Fruit fly (Drosophila melanogaster) whole organism, embryonic: ENCODE data around the gene Syt1.

Experiments used
- Asciz ChIP-seq: fragments of 200-800 bp; sonication (Bioruptor generic); optimal IDR thresholded peaks from 2 replicates; lab custom pipeline; 2017; ENCODE audit warnings: missing biosample characterization, mild to moderate bottlenecking, missing genetic modification characterization, missing genetic modification reagents
- BtbVII ChIP-seq: fragments of 200-800 bp; sonication (Bioruptor generic); optimal IDR thresholded peaks from 3 replicates; lab custom pipeline; 2017; ENCODE audit warnings: missing biosample characterization, mild to moderate bottlenecking, missing genetic modification characterization
- CG10366 ChIP-seq: fragments of 200-800 bp; sonication (Bioruptor generic); IDR thresholded peaks from 2 replicates; pipeline ENCODE4 v1.3.6; 2022; ENCODE audit warnings: missing biosample characterization, missing genetic modification characterization
- CG10565 ChIP-seq: fragments of 200-800 bp; sonication (Bioruptor generic); optimal IDR thresholded peaks from 3 replicates; lab custom pipeline; 2016; ENCODE audit warnings: missing biosample characterization, mild to moderate bottlenecking, missing genetic modification characterization
- CG11093 ChIP-seq: fragments of 200-800 bp; sonication (Bioruptor generic); IDR thresholded peaks from 3 replicates; pipeline ENCODE4 v1.3.6; 2022; ENCODE audit warnings: missing biosample characterization, missing genetic modification characterization
- CG11560 ChIP-seq: fragments of 200-800 bp; sonication (Bioruptor generic); IDR thresholded peaks from 3 replicates; pipeline ENCODE4 v1.3.6; 2022; ENCODE audit warnings: missing biosample characterization, missing genetic modification characterization
- CG13287 ChIP-seq: fragments of 200-800 bp; sonication (Bioruptor generic); IDR thresholded peaks from 2 replicates; pipeline ENCODE4 v1.3.6; 2022; ENCODE audit warnings: missing biosample characterization, missing genetic modification characterization; ENCODE audit not compliant: partially characterized antibody
- CG13894 ChIP-seq: fragments of 200-800 bp; sonication (Bioruptor generic); optimal IDR thresholded peaks from 3 replicates; lab custom pipeline; 2018; ENCODE audit warnings: missing biosample characterization, mild to moderate bottlenecking, missing genetic modification characterization, moderate library complexity
- CG14860 ChIP-seq: fragments of 200-800 bp; sonication (Bioruptor generic); IDR thresholded peaks from 3 replicates; pipeline ENCODE4 v1.3.6; 2022; ENCODE audit warnings: missing biosample characterization, missing genetic modification characterization; ENCODE audit not compliant: partially characterized antibody
- CG15514 ChIP-seq: fragments of 200-800 bp; sonication (Bioruptor generic); optimal IDR thresholded peaks from 3 replicates; lab custom pipeline; 2017; ENCODE audit warnings: missing biosample characterization, missing genetic modification characterization, mild to moderate bottlenecking, moderate library complexity, missing genetic modification reagents
- CG16779 ChIP-seq: fragments of 200-800 bp; sonication (Bioruptor generic); IDR thresholded peaks from 2 replicates; pipeline ENCODE4 v1.3.6; 2022; ENCODE audit warnings: missing biosample characterization, missing genetic modification characterization
- CG2120 ChIP-seq: fragments of 200-800 bp; sonication (Bioruptor generic); optimal IDR thresholded peaks from 3 replicates; lab custom pipeline; 2016; ENCODE audit warnings: missing biosample characterization, missing genetic modification characterization
- CG2199 ChIP-seq: fragments of 200-800 bp; sonication (Bioruptor generic); IDR thresholded peaks from 3 replicates; pipeline ENCODE4 v1.3.6; 2022; ENCODE audit warnings: missing biosample characterization, missing genetic modification characterization
- CG34376 ChIP-seq: fragments of 200-800 bp; sonication (Bioruptor generic); optimal IDR thresholded peaks from 2 replicates; lab custom pipeline; 2018; ENCODE audit warnings: missing biosample characterization, mild to moderate bottlenecking, missing genetic modification characterization
- CG3847 ChIP-seq: fragments of 200-800 bp; sonication (Bioruptor generic); IDR thresholded peaks from 2 replicates; pipeline ENCODE4 v1.3.6; 2022; ENCODE audit warnings: missing biosample characterization, missing genetic modification characterization
- CG4404 ChIP-seq: fragments of 200-800 bp; sonication (Bioruptor generic); IDR thresholded peaks from 2 replicates; pipeline ENCODE4 v1.3.6; 2022; ENCODE audit warnings: missing biosample characterization, missing genetic modification characterization
- CG7987 ChIP-seq: fragments of 200-800 bp; sonication (Bioruptor generic); optimal IDR thresholded peaks from 2 replicates; lab custom pipeline; 2018; ENCODE audit warnings: missing biosample characterization, mild to moderate bottlenecking, missing genetic modification characterization, moderate library complexity
- CG8089 ChIP-seq: fragments of 200-800 bp; sonication (Bioruptor generic); optimal IDR thresholded peaks from 3 replicates; lab custom pipeline; 2016; ENCODE audit warnings: missing biosample characterization, missing genetic modification characterization
- CG8281 ChIP-seq: fragments of 200-800 bp; sonication (Bioruptor generic); optimal IDR thresholded peaks from 2 replicates; lab custom pipeline; 2018; ENCODE audit warnings: missing biosample characterization, mild to moderate bottlenecking, missing genetic modification characterization, moderate library complexity
- Dip3 ChIP-seq: fragments of 200-800 bp; sonication (Bioruptor generic); optimal IDR thresholded peaks from 3 replicates; lab custom pipeline; 2016; ENCODE audit warnings: missing biosample characterization, missing genetic modification characterization
- Eip74EF ChIP-seq, 2 experiments: fragments of 200-800 bp in 1 of 2; fragments of >200 bp in 1 of 2; sonication (Bioruptor generic) in 1 of 2; optimal IDR thresholded peaks; 2 replicates each; lab custom pipeline; 2017 to 2019; ENCODE audit warnings: missing biosample characterization in 2 of 2, missing genetic modification characterization in 2 of 2, mild to moderate bottlenecking in 1 of 2, moderate library complexity in 1 of 2
- Fer1 ChIP-seq: fragments of 200-800 bp; sonication (Bioruptor generic); optimal IDR thresholded peaks from 2 replicates; lab custom pipeline; 2017; ENCODE audit warnings: missing biosample characterization, mild to moderate bottlenecking, missing genetic modification characterization
- Nf-YA ChIP-seq: fragments of 200-800 bp; sonication (Bioruptor generic); IDR thresholded peaks from 2 replicates; pipeline ENCODE4 v1.3.6; 2022; ENCODE audit warnings: missing biosample characterization, missing genetic modification characterization
- NfI ChIP-seq: fragments of 200-800 bp; sonication (Bioruptor generic); optimal IDR thresholded peaks from 3 replicates; lab custom pipeline; 2018; ENCODE audit warnings: missing biosample characterization, mild to moderate bottlenecking, missing genetic modification characterization, moderate library complexity
- Optix ChIP-seq: fragments of 200-800 bp; sonication (Bioruptor generic); IDR thresholded peaks from 3 replicates; pipeline ENCODE4 v1.3.6; 2022; ENCODE audit warnings: missing biosample characterization, missing genetic modification characterization
- ara ChIP-seq: fragments of 200-800 bp; sonication (Bioruptor generic); IDR thresholded peaks from 2 replicates; pipeline ENCODE4 v1.3.6; 2022; ENCODE audit warnings: missing biosample characterization, missing genetic modification characterization
- cas ChIP-seq: fragments of 200-800 bp; sonication (Bioruptor generic); IDR thresholded peaks from 2 replicates; pipeline ENCODE4 v1.3.6; 2022; ENCODE audit warnings: missing biosample characterization, missing genetic modification characterization
- crc ChIP-seq: fragments of 200-800 bp; sonication (Bioruptor generic); optimal IDR thresholded peaks from 2 replicates; lab custom pipeline; 2016; ENCODE audit warnings: missing biosample characterization, missing genetic modification characterization
- crol ChIP-seq: fragments of 200-800 bp; sonication (Bioruptor generic); IDR thresholded peaks from 2 replicates; pipeline ENCODE4 v1.3.6; 2022; ENCODE audit warnings: missing biosample characterization, missing genetic modification characterization
- cwo ChIP-seq: fragments of 200-800 bp; sonication (Bioruptor generic); optimal IDR thresholded peaks from 3 replicates; lab custom pipeline; 2017; ENCODE audit warnings: missing biosample characterization, missing genetic modification characterization, mild to moderate bottlenecking, moderate library complexity, missing genetic modification reagents
- dm ChIP-seq: fragments of 200-800 bp; sonication (Bioruptor generic); optimal IDR thresholded peaks from 3 replicates; lab custom pipeline; 2016; ENCODE audit warnings: missing biosample characterization, missing genetic modification characterization
- exex ChIP-seq: fragments of 200-800 bp; sonication (Bioruptor generic); optimal IDR thresholded peaks from 4 replicates; lab custom pipeline; 2018; ENCODE audit warnings: missing biosample characterization, mild to moderate bottlenecking, missing genetic modification characterization, moderate library complexity
- grn ChIP-seq: fragments of 200-800 bp; sonication (Bioruptor generic); optimal IDR thresholded peaks from 3 replicates; lab custom pipeline; 2017; ENCODE audit warnings: missing biosample characterization, missing genetic modification characterization
- gsb ChIP-seq: fragments of 200-800 bp; sonication (Bioruptor generic); IDR thresholded peaks from 2 replicates; pipeline ENCODE4 v1.3.6; 2022; ENCODE audit warnings: missing biosample characterization, missing genetic modification characterization
- gsb-n ChIP-seq: fragments of 200-800 bp; sonication (Bioruptor generic); optimal IDR thresholded peaks from 3 replicates; lab custom pipeline; 2018; ENCODE audit warnings: missing biosample characterization, mild to moderate bottlenecking, missing genetic modification characterization
- ham ChIP-seq: fragments of 200-800 bp; sonication (Bioruptor generic); IDR thresholded peaks from 2 replicates; pipeline ENCODE4 v1.3.6; 2022; ENCODE audit warnings: missing biosample characterization, missing genetic modification characterization
- jing ChIP-seq: fragments of 200-800 bp; sonication (Bioruptor generic); optimal IDR thresholded peaks from 2 replicates; lab custom pipeline; 2018; ENCODE audit warnings: missing biosample characterization, mild to moderate bottlenecking, missing genetic modification characterization
- lbe ChIP-seq: fragments of 200-800 bp; sonication (Bioruptor generic); optimal IDR thresholded peaks from 2 replicates; lab custom pipeline; 2016; ENCODE audit warnings: missing biosample characterization, mild to moderate bottlenecking, missing genetic modification characterization
- mirr ChIP-seq: fragments of 200-800 bp; sonication (Bioruptor generic); optimal IDR thresholded peaks from 3 replicates; lab custom pipeline; 2018; ENCODE audit warnings: missing biosample characterization, mild to moderate bottlenecking, missing genetic modification characterization
- nom ChIP-seq: fragments of 200-800 bp; sonication (Bioruptor generic); optimal IDR thresholded peaks from 2 replicates; lab custom pipeline; 2017; ENCODE audit warnings: missing biosample characterization, missing genetic modification characterization, mild to moderate bottlenecking, moderate library complexity, missing genetic modification reagents
- pho ChIP-seq: fragments of 200-800 bp; sonication (Bioruptor generic); optimal IDR thresholded peaks from 2 replicates; lab custom pipeline; 2016; ENCODE audit warnings: missing biosample characterization, missing genetic modification characterization
- repo ChIP-seq: fragments of 200-800 bp; sonication (Bioruptor generic); optimal IDR thresholded peaks from 2 replicates; lab custom pipeline; 2016; ENCODE audit warnings: missing biosample characterization, missing genetic modification characterization
- sens ChIP-seq: fragments of 200-800 bp; sonication (Bioruptor generic); peaks from one replicate; lab custom pipeline; 2016; ENCODE audit warnings: missing biosample characterization, missing genetic modification characterization
- slou ChIP-seq: fragments of 200-800 bp; sonication (Bioruptor generic); optimal IDR thresholded peaks from 3 replicates; lab custom pipeline; 2016; ENCODE audit warnings: missing biosample characterization, missing genetic modification characterization
- sug ChIP-seq: fragments of 200-800 bp; optimal IDR thresholded peaks from 2 replicates; lab custom pipeline; 2019; ENCODE audit warnings: missing biosample characterization, mild to moderate bottlenecking, missing genetic modification characterization, moderate library complexity
- wek ChIP-seq: fragments of 200-800 bp; sonication (Bioruptor generic); optimal IDR thresholded peaks from 3 replicates; lab custom pipeline; 2018; ENCODE audit warnings: missing biosample characterization, mild to moderate bottlenecking, missing genetic modification characterization, moderate library complexity
- z ChIP-seq: fragments of 200-800 bp; sonication (Bioruptor generic); IDR thresholded peaks from 3 replicates; pipeline ENCODE4 v1.3.6; 2022; ENCODE audit warnings: missing biosample characterization, missing genetic modification characterization

Syt1 gene

DNA sequence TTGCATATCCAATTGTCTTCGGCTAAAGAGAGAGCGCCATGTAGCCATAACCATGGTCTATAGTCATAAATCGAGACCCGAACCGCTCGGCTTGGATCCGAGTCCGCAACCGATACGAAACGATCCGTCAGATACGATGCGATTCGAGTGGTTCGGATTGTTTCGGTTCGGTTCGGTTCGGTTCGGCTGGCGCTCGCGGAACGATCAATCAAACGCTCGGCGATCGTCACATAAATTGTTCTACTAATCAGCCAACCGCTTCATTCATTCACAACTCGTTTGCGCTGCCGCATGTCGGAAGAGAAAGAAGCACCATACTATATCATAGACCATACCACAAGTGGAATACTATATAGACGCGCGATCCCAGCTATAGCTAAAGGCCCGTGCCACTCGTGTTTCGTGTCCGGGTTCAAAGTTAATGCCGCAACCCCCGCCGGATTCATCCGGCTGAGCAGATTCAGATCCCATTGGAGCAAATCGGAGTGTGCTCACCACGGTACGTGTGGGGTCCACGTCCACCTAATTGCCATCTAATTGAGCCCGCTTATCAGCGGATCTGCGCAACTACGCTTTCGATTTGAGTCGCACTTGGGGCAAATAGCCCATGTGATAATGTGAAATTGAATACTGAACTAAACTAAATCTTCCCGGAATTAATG lies 8.4 kb upstream of the Syt1 start (continued):
- TF ChIP-seq CG13287 (GFP tag; lab: Robert Waterston, UW) = peak; percentile 37; the same call in 1 of the 2 replicates

DNA sequence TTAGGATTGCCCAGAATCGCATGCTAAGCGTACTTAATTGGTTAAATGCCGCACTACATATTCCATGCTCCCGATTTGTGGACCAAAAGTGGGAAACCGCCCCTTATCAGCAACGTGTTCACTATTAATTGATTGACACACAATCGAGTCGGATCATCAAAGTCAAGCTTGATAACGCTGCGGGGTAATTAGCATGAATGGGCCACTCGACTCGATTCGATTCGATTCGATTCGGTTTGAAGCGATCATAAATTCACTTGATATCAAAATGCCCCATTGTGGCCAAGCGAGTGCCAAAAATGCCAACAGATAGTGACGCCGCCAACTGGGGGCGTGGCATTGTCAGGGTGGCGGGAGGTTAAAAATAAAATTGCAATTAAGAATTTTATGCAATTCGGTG lies 7.8 kb upstream of the Syt1 start:
- TF ChIP-seq CG11093 (GFP tag; lab: Robert Waterston, UW) (no peak), exex (peak; percentile 78), CG10366 (no peak), grn (peak; percentile 10), mirr (peak; percentile 42), CG7987 (GFP tag; lab: Kevin White, UChicago) (peak; percentile 7), dm (GFP tag; lab: Kevin White, UChicago) (no peak), CG34376 (peak; percentile 64), sug (tag; lab: Kevin White, UChicago) (peak; percentile 58), CG4404 (GFP tag; lab: Robert Waterston, UW) (no peak), sens (GFP tag; lab: Kevin White, UChicago) (peak; percentile 13), gsb-n (tag; lab: Kevin White, UChicago) (peak; percentile 53)

DNA sequence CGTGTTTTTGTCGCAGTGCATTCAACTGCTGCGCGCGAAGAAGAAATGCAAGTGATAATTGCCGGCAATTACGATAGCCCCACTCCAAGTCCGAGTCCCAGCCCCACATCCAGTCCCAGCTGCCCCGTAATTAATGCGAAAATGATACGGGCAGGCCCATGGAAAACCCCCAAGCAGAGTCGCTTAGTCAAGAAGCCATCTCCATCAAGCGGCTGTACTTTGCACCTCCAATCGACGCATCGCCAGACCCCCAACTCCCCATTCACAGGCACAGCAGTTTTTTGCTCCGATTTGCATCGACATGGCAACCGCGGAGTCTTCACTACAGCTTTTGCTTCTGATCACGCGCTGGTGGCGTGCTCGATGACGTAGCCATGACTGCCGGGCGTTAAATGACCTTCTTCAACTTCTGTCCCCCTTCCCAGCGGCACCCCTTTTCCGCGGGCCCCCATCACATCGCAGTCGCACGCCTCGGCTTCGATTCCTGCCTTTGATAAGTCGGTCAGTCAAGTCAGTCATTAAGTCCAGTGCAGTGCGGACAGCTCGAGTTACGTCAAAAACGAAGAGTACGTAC lies 6.5 kb upstream of the Syt1 start:
- TF ChIP-seq Fer1 (GFP tag; lab: Kevin White, UChicago) = no peak
- no peak for TF ChIP-seq pho (GFP tag; lab: Kevin White, UChicago)
- TF ChIP-seq CG8281 (tag; lab: Kevin White, UChicago) = no peak
- TF ChIP-seq slou = no peak
- TF ChIP-seq crc (GFP tag; lab: Kevin White, UChicago) = no peak
- TF ChIP-seq cwo (GFP tag; lab: Kevin White, UChicago) = peak; percentile 38
- TF ChIP-seq jing (GFP tag; lab: Kevin White, UChicago) = no peak
- TF ChIP-seq Eip74EF (GFP tag; optimal IDR thresholded peaks at IDR 0.05; lab: Kevin White, UChicago) = no peak
- no peak for TF ChIP-seq CG3847 (GFP tag; lab: Robert Waterston, UW)
- no peak for TF ChIP-seq CG13894
- no peak for TF ChIP-seq CG2199
- no peak for TF ChIP-seq repo
- no peak for TF ChIP-seq gsb (GFP tag; lab: Robert Waterston, UW)
- no peak for TF ChIP-seq Asciz (GFP tag; lab: Kevin White, UChicago)
- peak; percentile 39; the same call in 1 of the 2 replicates for TF ChIP-seq crol
- peak; percentile 96 for TF ChIP-seq nom
- TF ChIP-seq Nf-YA (GFP tag; lab: Robert Waterston, UW) = no peak
- no peak for TF ChIP-seq Optix (GFP tag; lab: Robert Waterston, UW)
- no peak for TF ChIP-seq CG14860
- TF ChIP-seq cas = no peak
- TF ChIP-seq ara = no peak
- no peak for TF ChIP-seq CG16779 (GFP tag; lab: Robert Waterston, UW)
- TF ChIP-seq wek (GFP tag; lab: Kevin White, UChicago) = no peak
- no peak for TF ChIP-seq NfI (GFP tag; lab: Kevin White, UChicago)
- no peak for TF ChIP-seq Dip3 (GFP tag; lab: Kevin White, UChicago)
- TF ChIP-seq ham (GFP tag; lab: Robert Waterston, UW) = no peak
- no peak for TF ChIP-seq z (GFP tag; lab: Robert Waterston, UW)
- TF ChIP-seq lbe = no peak
- 0 out of 3 replicates have a peak, but pooled peaks have one; percentile 26 for TF ChIP-seq CG11560
- no peak for TF ChIP-seq CG10565 (GFP tag; lab: Kevin White, UChicago)
- TF ChIP-seq CG8089 (GFP tag; lab: Kevin White, UChicago) = no peak
- TF ChIP-seq CG15514 (GFP tag; lab: Kevin White, UChicago) = no peak
- TF ChIP-seq CG2120 = no peak
- TF ChIP-seq BtbVII (GFP tag; lab: Kevin White, UChicago) = peak; percentile 13
